Fruit fly (Drosophila melanogaster) whole organism, wandering third instar larva: ENCODE data around the gene Bacc.

ENCODE experiments used
- Vsx2 ChIP-seq: fragments of 200-300, 225-300 bp; sonication (Bioruptor generic); optimal IDR thresholded peaks from 2 replicates; lab custom pipeline; 2018; ENCODE audit warnings: missing biosample characterization, missing genetic modification characterization; ENCODE audit not compliant: partially characterized antibody
- pan ChIP-seq: fragments of >200 bp; optimal IDR thresholded peaks from 2 replicates; lab custom pipeline; 2017
- rgr ChIP-seq: fragments of 200-800 bp; sonication (Bioruptor generic); optimal IDR thresholded peaks from 3 replicates; lab custom pipeline; 2016; ENCODE audit warnings: missing biosample characterization, mild to moderate bottlenecking, missing genetic modification characterization
- sage ChIP-seq: fragments of 200-800 bp; sonication (Bioruptor generic); optimal IDR thresholded peaks from 2 replicates; lab custom pipeline; 2016; ENCODE audit warnings: missing biosample characterization, mild to moderate bottlenecking, missing genetic modification characterization
- sv ChIP-seq: fragments of 200-800 bp; sonication (Bioruptor generic); optimal IDR thresholded peaks from 3 replicates; lab custom pipeline; 2016; ENCODE audit warnings: missing biosample characterization, missing genetic modification characterization
- usp ChIP-seq: fragments of >200 bp; optimal IDR thresholded peaks from 2 replicates; lab custom pipeline; 2017; ENCODE audit warnings: missing biosample characterization, missing genetic modification characterization

- no peak for TF ChIP-seq rgr (GFP tag; lab: Kevin White, UChicago)
- TF ChIP-seq sage = no peak
- TF ChIP-seq sv (GFP tag; lab: Kevin White, UChicago) = no peak
- no peak for TF ChIP-seq pan (lab: Kevin White, UChicago)
- TF ChIP-seq Vsx2 = no peak
- TF ChIP-seq usp (GFP tag; lab: Kevin White, UChicago) = no peak
Measured at dm6 chr2L:2797186-2797585, 44.9 kb downstream of the Bacc start.
